Fruit fly (Drosophila melanogaster) whole organism, pupa: ENCODE data around the gene hng3.

Source experiments
- CG10348 ChIP-seq: fragments of 200-800 bp; sonication (Bioruptor generic); IDR thresholded peaks from 2 replicates; pipeline ENCODE4 v1.3.6; 2022; ENCODE audit warnings: missing biosample characterization, missing genetic modification characterization
- CG12605 ChIP-seq: fragments of 200-800 bp; sonication (Bioruptor generic); IDR thresholded peaks from 2 replicates; pipeline ENCODE4 v1.3.6; 2022; ENCODE audit warnings: missing biosample characterization, missing genetic modification characterization
- CG13204 ChIP-seq: fragments of 200-800 bp; sonication (Bioruptor generic); optimal IDR thresholded peaks from 2 replicates; lab custom pipeline; 2018; ENCODE audit warnings: missing biosample characterization, mild to moderate bottlenecking, missing genetic modification characterization, moderate library complexity
- CG15710 ChIP-seq: fragments of 200-800 bp; sonication (Bioruptor generic); optimal IDR thresholded peaks from 2 replicates; lab custom pipeline; 2018; ENCODE audit warnings: missing biosample characterization, mild to moderate bottlenecking, missing genetic modification characterization, moderate library complexity
- CG17806 ChIP-seq: fragments of 200-800 bp; sonication (Bioruptor generic); optimal IDR thresholded peaks from 2 replicates; lab custom pipeline; 2018; ENCODE audit warnings: missing biosample characterization, mild to moderate bottlenecking, missing genetic modification characterization, moderate library complexity
- CG8159 ChIP-seq: fragments of 200-800 bp; sonication (Bioruptor generic); optimal IDR thresholded peaks from 3 replicates; lab custom pipeline; 2018; ENCODE audit warnings: missing biosample characterization, mild to moderate bottlenecking, missing genetic modification characterization, moderate library complexity
- D1 ChIP-seq: fragments of 200-800 bp; sonication (Bioruptor generic); optimal IDR thresholded peaks from 2 replicates; lab custom pipeline; 2018; ENCODE audit warnings: missing biosample characterization, mild to moderate bottlenecking, missing genetic modification characterization, moderate library complexity
- EcR ChIP-seq: fragments of 200-800 bp; sonication (Bioruptor generic); optimal IDR thresholded peaks from 3 replicates; lab custom pipeline; 2019; ENCODE audit warnings: missing biosample characterization, missing genetic modification characterization, mild to moderate bottlenecking, moderate library complexity, missing genetic modification reagents
- Ets98B ChIP-seq: fragments of 200-800 bp; sonication (Bioruptor generic); IDR thresholded peaks from 2 replicates; pipeline ENCODE4 v1.3.6; 2022; ENCODE audit warnings: missing biosample characterization, missing genetic modification characterization
- fd96Ca ChIP-seq: fragments of 200-800 bp; sonication (Bioruptor generic); IDR thresholded peaks from 3 replicates; pipeline ENCODE4 v1.3.6; 2022; ENCODE audit warnings: missing biosample characterization, missing genetic modification characterization
- rn ChIP-seq: fragments of 200-800 bp; sonication (Bioruptor generic); IDR thresholded peaks from 2 replicates; pipeline ENCODE4 v1.3.6; 2022; ENCODE audit warnings: missing biosample characterization, missing genetic modification characterization

- no peak for TF ChIP-seq CG12605
- no peak for TF ChIP-seq CG17806
- TF ChIP-seq EcR (GFP tag; lab: Kevin White, UChicago), result no peak
- no peak for TF ChIP-seq CG15710 (tag; lab: Kevin White, UChicago)
- TF ChIP-seq CG10348 (GFP tag; lab: Robert Waterston, UW), result no peak
- TF ChIP-seq rn, result no peak
- no peak for TF ChIP-seq fd96Ca
- TF ChIP-seq D1 (tag; lab: Kevin White, UChicago), result no peak
- no peak for TF ChIP-seq Ets98B (GFP tag; lab: Robert Waterston, UW)
- no peak for TF ChIP-seq CG13204
- TF ChIP-seq CG8159 (tag; lab: Kevin White, UChicago), result no peak
These were observed 31.5 kb upstream of the hng3 start for dm6 chr3L:786835-787234.
